Worm (Caenorhabditis elegans) whole organism, L4 larva: ENCODE measurements around the gene Y97E10AR.6.

Experiments used
- ZK337.2 ChIP-seq: fragments of 200-800 bp; sonication (Bioruptor generic); IDR thresholded peaks from 2 replicates; pipeline ENCODE4 v1.3.6; 2022; ENCODE audit warnings: missing genetic modification reagents, missing genetic modification characterization, missing compliant biosample characterization
- ceh-28 ChIP-seq: fragments of 150-350 bp; optimal IDR thresholded peaks from 2 replicates; lab custom pipeline; 2014; ENCODE audit warnings: missing biosample characterization, missing genetic modification reagents, missing genetic modification characterization
- fkh-10 ChIP-seq: fragments of 150-350 bp; optimal IDR thresholded peaks from 2 replicates; lab custom pipeline; 2014; ENCODE audit warnings: missing biosample characterization, missing genetic modification reagents, missing genetic modification characterization
- nhr-76 ChIP-seq: fragments of 150-350 bp; optimal IDR thresholded peaks from 2 replicates; lab custom pipeline; 2014; ENCODE audit warnings: missing biosample characterization, missing genetic modification characterization
- pqm-1 ChIP-seq: sonication (generic microtip); optimal IDR thresholded peaks from 2 replicates; lab custom pipeline; 2017; ENCODE audit warnings: missing biosample characterization, missing genetic modification characterization
- zag-1 ChIP-seq: fragments of 150-350 bp; optimal IDR thresholded peaks from 2 replicates; lab custom pipeline; 2014; ENCODE audit warnings: missing biosample characterization, missing genetic modification characterization

DNA sequence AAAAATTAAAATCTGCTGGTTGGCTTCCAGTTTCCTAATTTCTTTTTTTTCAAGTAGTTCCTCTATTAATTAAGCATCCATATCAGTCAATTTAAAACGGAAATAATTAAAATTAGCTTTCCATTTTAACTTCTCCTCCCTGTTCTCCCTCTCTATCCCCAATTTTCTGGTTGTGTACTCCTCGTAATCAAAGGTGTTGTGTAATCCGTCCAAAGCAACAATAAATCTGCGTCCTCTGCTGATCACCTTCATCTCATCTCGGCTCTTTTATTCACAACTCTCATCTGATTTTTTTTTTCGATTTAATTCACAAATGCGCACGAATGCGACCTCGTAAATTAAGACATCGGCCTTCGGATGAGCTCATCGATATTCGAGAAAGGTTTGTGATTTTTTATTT, 17.9 kb downstream of the Y97E10AR.6 start, which contains the start of gene Y97E10AR.2:
- TF ChIP-seq ceh-28 (tag; lab: Kevin White, UChicago) (no peak), ZK337.2 (GFP tag; lab: Robert Waterston, UW) (no peak), zag-1 (tag; lab: Kevin White, UChicago) (no peak), fkh-10 (no peak), nhr-76 (tag; lab: Kevin White, UChicago) (no peak), pqm-1 (no peak)
